Worm (Caenorhabditis elegans): ENCODE data around the gene T06A10.2.

DNA sequence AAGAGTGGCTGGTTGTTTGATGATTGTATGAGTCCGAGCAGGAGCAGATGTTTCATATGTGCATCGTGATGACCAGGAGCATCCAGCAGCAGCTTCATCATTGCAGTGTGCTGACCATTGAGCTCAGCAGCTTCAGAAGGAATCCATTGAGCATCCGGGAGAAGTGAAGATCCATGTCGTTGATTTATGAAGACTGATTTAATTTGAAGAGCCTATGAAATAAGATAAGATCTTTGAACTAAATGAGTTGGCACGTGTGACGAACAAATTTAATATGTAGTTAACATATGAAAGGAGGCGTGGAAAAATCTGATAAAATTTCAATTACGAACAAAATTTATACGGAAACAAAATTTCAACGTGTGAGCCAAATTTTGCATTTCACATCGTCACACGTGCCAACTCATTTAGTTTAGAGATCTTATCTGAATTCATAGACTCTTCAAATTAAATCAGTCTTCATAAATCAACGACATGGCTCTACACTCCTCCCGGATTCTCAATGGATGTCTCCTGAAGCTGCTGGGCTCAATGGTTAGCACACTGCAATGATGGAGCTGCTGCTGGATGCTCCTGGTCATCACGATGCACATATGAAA lies 22.5 kb downstream of the T06A10.2 start, which contains the start of the genes Y116A8C.469 and Y116A8C.468:
- TF ChIP-seq mep-1 (tag; optimal IDR thresholded peaks at IDR 0.05) = no peak
- TF ChIP-seq zip-8 (tag; optimal IDR thresholded peaks at IDR 0.05) = no peak
- TF ChIP-seq unc-62 (GFP tag; optimal IDR thresholded peaks at IDR 0.05) = no peak
- TF ChIP-seq nhr-12 (tag; optimal IDR thresholded peaks at IDR 0.05) = no peak
- no peak for TF ChIP-seq ztf-11 (tag; optimal IDR thresholded peaks at IDR 0.05)
- TF ChIP-seq unc-39 (tag; optimal IDR thresholded peaks at IDR 0.05) = no peak
- TF ChIP-seq unc-120 (tag; optimal IDR thresholded peaks at IDR 0.05; ENCODE audit: poor library complexity, severe bottlenecking) = no peak
